Fruit fly (Drosophila melanogaster) whole organism, embryonic: ENCODE results near the gene CG17819.
A peak's percentile ranks its signal among the peaks of the same experiment; 100 is the strongest.

Source experiments
- CG4707 ChIP-seq: fragments of 200-800 bp; sonication (Bioruptor generic); optimal IDR thresholded peaks from 2 replicates; lab custom pipeline; 2018; ENCODE audit warnings: missing biosample characterization, mild to moderate bottlenecking, missing genetic modification characterization, moderate library complexity
- CG7556 ChIP-seq: fragments of 200-800 bp; sonication (Bioruptor generic); optimal IDR thresholded peaks from 2 replicates; lab custom pipeline; 2017; ENCODE audit warnings: missing biosample characterization, mild to moderate bottlenecking, missing genetic modification characterization
- ci ChIP-seq: fragments of 200-800 bp; sonication (Bioruptor generic); IDR thresholded peaks from 3 replicates; pipeline ENCODE4 v1.3.6; 2022; ENCODE audit warnings: missing biosample characterization, missing genetic modification characterization
- hbn ChIP-seq: fragments of 200-800 bp; sonication (Bioruptor generic); IDR thresholded peaks from 2 replicates; pipeline ENCODE4 v1.3.6; 2022; ENCODE audit warnings: missing biosample characterization, missing genetic modification characterization; ENCODE audit not compliant: partially characterized antibody

dm6 chr3R:21856098-21856872, 29.1 kb downstream of the CG17819 start, which contains the start of gene glec:
- TF ChIP-seq hbn (GFP tag; lab: Robert Waterston, UW) = no peak
- TF ChIP-seq CG4707 (GFP tag; lab: Kevin White, UChicago) = no peak
- peak; percentile 90 for TF ChIP-seq ci (GFP tag; lab: Robert Waterston, UW)
- peak; percentile 50 for TF ChIP-seq CG7556 (GFP tag; lab: Kevin White, UChicago)
